Fruit fly (Drosophila melanogaster) whole organism, pupa: Measurements from ENCODE around the gene CG17196.
A peak's percentile ranks its signal among the peaks of the same experiment; 100 is the strongest.

ENCODE experiments used
- CG13204 ChIP-seq: fragments of 200-800 bp; sonication (Bioruptor generic); optimal IDR thresholded peaks from 2 replicates; lab custom pipeline; 2018; ENCODE audit warnings: missing biosample characterization, mild to moderate bottlenecking, missing genetic modification characterization, moderate library complexity
- CG15710 ChIP-seq: fragments of 200-800 bp; sonication (Bioruptor generic); optimal IDR thresholded peaks from 2 replicates; lab custom pipeline; 2018; ENCODE audit warnings: missing biosample characterization, mild to moderate bottlenecking, missing genetic modification characterization, moderate library complexity
- CG17806 ChIP-seq: fragments of 200-800 bp; sonication (Bioruptor generic); optimal IDR thresholded peaks from 2 replicates; lab custom pipeline; 2018; ENCODE audit warnings: missing biosample characterization, mild to moderate bottlenecking, missing genetic modification characterization, moderate library complexity
- CG32121 ChIP-seq: fragments of 200-800 bp; sonication (Bioruptor generic); IDR thresholded peaks from 2 replicates; pipeline ENCODE4 v1.3.6; 2022; ENCODE audit warnings: missing biosample characterization, missing genetic modification characterization
- CG34367 ChIP-seq: fragments of 200-800 bp; sonication (Bioruptor generic); optimal IDR thresholded peaks from 2 replicates; lab custom pipeline; 2018; ENCODE audit warnings: missing biosample characterization, mild to moderate bottlenecking, missing genetic modification characterization
- CG4496 ChIP-seq: fragments of 200-800 bp; sonication (Bioruptor generic); IDR thresholded peaks from 3 replicates; pipeline ENCODE4 v1.3.6; 2022; ENCODE audit warnings: missing biosample characterization, missing genetic modification characterization
- Snoo ChIP-seq: fragments of 200-800 bp; sonication (Bioruptor generic); optimal IDR thresholded peaks from 3 replicates; lab custom pipeline; 2017; ENCODE audit warnings: missing biosample characterization, mild to moderate bottlenecking, missing genetic modification characterization, inconsistent platforms
- fd96Ca ChIP-seq: fragments of 200-800 bp; sonication (Bioruptor generic); IDR thresholded peaks from 3 replicates; pipeline ENCODE4 v1.3.6; 2022; ENCODE audit warnings: missing biosample characterization, missing genetic modification characterization

DNA sequence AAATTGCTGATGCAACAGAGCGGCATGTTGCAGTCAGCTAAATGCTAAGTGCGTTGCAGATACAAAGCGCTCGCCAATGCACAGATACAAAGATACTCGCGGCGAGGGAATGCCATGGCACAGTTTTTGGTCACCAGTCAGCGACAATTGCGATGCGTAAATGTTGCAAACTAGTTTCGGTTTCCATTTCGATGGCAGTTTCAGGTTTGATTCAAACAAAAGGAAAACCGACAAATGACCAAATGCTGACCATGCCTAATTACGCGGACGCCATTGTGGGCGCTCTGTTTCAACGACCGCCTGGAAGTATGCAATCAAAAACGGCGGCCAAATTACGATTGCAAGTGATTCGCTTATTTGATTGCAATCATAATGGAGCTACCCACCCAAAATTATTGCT is 22.2 kb downstream of the CG17196 start:
- TF ChIP-seq CG34367 (tag; lab: Kevin White, UChicago) (no peak), CG4496 (peak; percentile 55; the same call in 1 of the 3 replicates), CG15710 (tag; lab: Kevin White, UChicago) (no peak), CG17806 (tag; lab: Kevin White, UChicago) (no peak), fd96Ca (GFP tag; lab: Robert Waterston, UW) (peak; percentile 24; the same call in 1 of the 3 replicates), CG32121 (no peak), CG13204 (GFP tag; lab: Kevin White, UChicago) (no peak), Snoo (tag; lab: Kevin White, UChicago) (no peak)
